Worm (Caenorhabditis elegans) whole organism, midembryonic: ENCODE results near the gene K01A6.4.

Experiments
- T22C8.4 ChIP-seq: fragments of 200-800 bp; sonication (Bioruptor generic); IDR thresholded peaks from 2 replicates; pipeline ENCODE4 v1.3.6; 2022; ENCODE audit warnings: missing genetic modification characterization, missing compliant biosample characterization
- cog-1 ChIP-seq: sonication (generic microtip); optimal IDR thresholded peaks from 2 replicates; lab custom pipeline; 2016; ENCODE audit warnings: missing genetic modification characterization, missing compliant biosample characterization
- flt-1 ChIP-seq: fragments of 200-800 bp; sonication (Bioruptor generic); IDR thresholded peaks from 2 replicates; pipeline ENCODE4 v1.3.6; 2022; ENCODE audit warnings: missing genetic modification characterization, missing compliant biosample characterization
- klf-2 ChIP-seq: fragments of 200-800 bp; sonication (Bioruptor generic); conservative IDR thresholded peaks from 2 replicates; pipeline ENCODE4 v1.3.6; 2022; ENCODE audit warnings: missing genetic modification reagents, missing genetic modification characterization, missing compliant biosample characterization
- med-1 ChIP-seq: sonication (generic microtip); optimal IDR thresholded peaks from 2 replicates; lab custom pipeline; 2017; ENCODE audit warnings: missing genetic modification characterization, mild to moderate bottlenecking, missing compliant biosample characterization, antibody characterized with exemption, missing genetic modification reagents; ENCODE audit not compliant: insufficient read depth
- ref-1 ChIP-seq: fragments of 200-800 bp; sonication (Bioruptor generic); conservative IDR thresholded peaks from 2 replicates; pipeline ENCODE4 v1.3.6; 2022; ENCODE audit warnings: missing genetic modification reagents, missing genetic modification characterization, missing compliant biosample characterization
- tab-1 ChIP-seq: fragments of 200-800 bp; sonication (Bioruptor generic); IDR thresholded peaks from 2 replicates; pipeline ENCODE4 v1.3.6; 2022; ENCODE audit warnings: missing genetic modification characterization, missing compliant biosample characterization
- ztf-23 ChIP-seq: fragments of 200-800 bp; sonication (Bioruptor generic); IDR thresholded peaks from 2 replicates; pipeline ENCODE4 v1.3.6; 2022; ENCODE audit warnings: missing genetic modification reagents, missing genetic modification characterization, missing compliant biosample characterization
- ztf-29 ChIP-seq: fragments of 200-800 bp; sonication (Bioruptor generic); IDR thresholded peaks from 2 replicates; pipeline ENCODE4 v1.3.6; 2022; ENCODE audit warnings: missing genetic modification reagents, missing genetic modification characterization, missing compliant biosample characterization

- TF ChIP-seq klf-2 (GFP tag; lab: Robert Waterston, UW) (no peak), ztf-23 (no peak), med-1 (no peak), flt-1 (no peak), T22C8.4 (GFP tag; lab: Robert Waterston, UW) (no peak), ref-1 (no peak), cog-1 (no peak), tab-1 (GFP tag; lab: Robert Waterston, UW) (no peak), ztf-29 (GFP tag; lab: Robert Waterston, UW) (no peak)
Observed at ce11 chrIV:11782846-11783245, 42.7 kb upstream of the K01A6.4 start.
